Worm (Caenorhabditis elegans) whole organism, young adult: Measurements from ENCODE around the gene him-3.

ENCODE experiments used
- C17E4.6 ChIP-seq: fragments of 200-800 bp; sonication (Bioruptor generic); IDR thresholded peaks from 2 replicates; pipeline ENCODE4 v1.3.6; 2022; ENCODE audit warnings: missing genetic modification reagents, missing genetic modification characterization, missing compliant biosample characterization
- F23B12.7 ChIP-seq: sonication (generic microtip); optimal IDR thresholded peaks from 2 replicates; lab custom pipeline; 2017; ENCODE audit warnings: missing genetic modification characterization, mild to moderate bottlenecking, missing compliant biosample characterization, antibody characterized with exemption, moderate library complexity; ENCODE audit not compliant: insufficient read depth
- F33H1.4 ChIP-seq: fragments of 200-800 bp; sonication (Bioruptor generic); IDR thresholded peaks from 2 replicates; pipeline ENCODE4 v1.3.6; 2022; ENCODE audit warnings: missing genetic modification reagents, missing genetic modification characterization, missing compliant biosample characterization
- F39B2.1 ChIP-seq: fragments of 200-800 bp; sonication (Bioruptor generic); IDR thresholded peaks from 2 replicates; pipeline ENCODE4 v1.3.6; 2022; ENCODE audit warnings: missing genetic modification reagents, missing genetic modification characterization, missing compliant biosample characterization
- F57A8.1 ChIP-seq: fragments of 200-800 bp; sonication (Bioruptor generic); optimal IDR thresholded peaks from 2 replicates; lab custom pipeline; 2018; ENCODE audit warnings: mild to moderate bottlenecking, missing genetic modification characterization, moderate library complexity, missing compliant biosample characterization
- Y53F4B.3 ChIP-seq: fragments of 200-800 bp; sonication (Bioruptor generic); IDR thresholded peaks from 2 replicates; pipeline ENCODE4 v1.3.6; 2022; ENCODE audit warnings: missing genetic modification reagents, missing genetic modification characterization, missing compliant biosample characterization
- Y53G8AR.9 ChIP-seq: fragments of 200-800 bp; sonication (Bioruptor generic); conservative IDR thresholded peaks from 2 replicates; pipeline ENCODE4 v1.3.6; 2022; ENCODE audit warnings: missing genetic modification reagents, missing genetic modification characterization, missing compliant biosample characterization
- Y56A3A.18 ChIP-seq: fragments of 200-800 bp; sonication (Bioruptor generic); IDR thresholded peaks from 2 replicates; pipeline ENCODE4 v1.3.6; 2022; ENCODE audit warnings: missing genetic modification reagents, missing genetic modification characterization, missing compliant biosample characterization
- Y95B8A.8 ChIP-seq: fragments of 200-800 bp; sonication (Bioruptor generic); IDR thresholded peaks from 2 replicates; pipeline ENCODE4 v1.3.6; 2022; ENCODE audit warnings: missing genetic modification reagents, missing genetic modification characterization, missing compliant biosample characterization
- akir-1 ChIP-seq: fragments of 200-800 bp; sonication (Bioruptor generic); optimal IDR thresholded peaks from 2 replicates; lab custom pipeline; 2018; ENCODE audit warnings: mild to moderate bottlenecking, missing genetic modification characterization, moderate library complexity, missing compliant biosample characterization
- ama-1 ChIP-seq, 3 experiments: fragments of 150-350 bp in 1 of 3; sonication (generic microtip) in 2 of 3; optimal IDR thresholded peaks; 2 replicates each; lab custom pipeline; 2014 to 2018; ENCODE audit warnings: missing biosample characterization in 2 of 3, missing genetic modification characterization in 2 of 3, missing genetic modification reagents in 2 of 3
- athp-1 ChIP-seq: sonication (generic microtip); optimal IDR thresholded peaks from 2 replicates; lab custom pipeline; 2017; ENCODE audit warnings: mild to moderate bottlenecking, missing genetic modification characterization, missing compliant biosample characterization
- attf-3 ChIP-seq: fragments of 200-800 bp; sonication (Bioruptor generic); conservative IDR thresholded peaks from 2 replicates; pipeline ENCODE4 v1.3.6; 2022; ENCODE audit warnings: missing genetic modification reagents, missing genetic modification characterization, missing compliant biosample characterization
- cebp-1 ChIP-seq, 2 experiments: fragments of 200-800 bp in 1 of 2; sonication (Bioruptor generic) in 1 of 2; sonication (generic microtip) in 1 of 2; IDR thresholded peaks in 1 of 2; optimal IDR thresholded peaks in 1 of 2; 2 replicates each; pipeline versions ENCODE4 v1.3.6 to Lab custom; 2017 to 2022; ENCODE audit warnings: missing compliant biosample characterization in 2 of 2, missing genetic modification characterization in 2 of 2, mild to moderate bottlenecking in 1 of 2, missing genetic modification reagents in 1 of 2, moderate library complexity in 1 of 2
- cebp-2 ChIP-seq: fragments of 200-800 bp; sonication (Bioruptor generic); IDR thresholded peaks from 2 replicates; pipeline ENCODE4 v1.3.6; 2022; ENCODE audit warnings: missing genetic modification characterization, missing compliant biosample characterization
- ceh-100 ChIP-seq: fragments of 200-800 bp; sonication (Bioruptor generic); IDR thresholded peaks from 2 replicates; pipeline ENCODE4 v1.3.6; 2022; ENCODE audit warnings: missing genetic modification reagents, missing genetic modification characterization, missing compliant biosample characterization
- ceh-40 ChIP-seq: fragments of 200-800 bp; sonication (Bioruptor generic); IDR thresholded peaks from 2 replicates; pipeline ENCODE4 v1.3.6; 2022; ENCODE audit warnings: missing genetic modification characterization, missing compliant biosample characterization
- ceh-58 ChIP-seq: fragments of 200-800 bp; sonication (Bioruptor generic); IDR thresholded peaks from 2 replicates; pipeline ENCODE4 v1.3.6; 2022; ENCODE audit warnings: missing genetic modification characterization, missing compliant biosample characterization
- chd-7 ChIP-seq: sonication (generic microtip); optimal IDR thresholded peaks from 2 replicates; lab custom pipeline; 2016; ENCODE audit warnings: mild to moderate bottlenecking, missing genetic modification characterization, moderate library complexity, missing compliant biosample characterization
- die-1 ChIP-seq: sonication (generic microtip); optimal IDR thresholded peaks from 2 replicates; lab custom pipeline; 2016; ENCODE audit warnings: missing genotype, mild to moderate bottlenecking, missing genetic modification characterization, missing compliant biosample characterization
- efl-1 ChIP-seq: fragments of 150-350 bp; optimal IDR thresholded peaks from 2 replicates; lab custom pipeline; 2014; ENCODE audit warnings: missing biosample characterization, missing genetic modification reagents, missing genetic modification characterization
- egl-18 ChIP-seq: fragments of 200-800 bp; sonication (Bioruptor generic); IDR thresholded peaks from 2 replicates; pipeline ENCODE4 v1.3.6; 2022; ENCODE audit warnings: missing genetic modification reagents, missing genetic modification characterization, missing compliant biosample characterization
- egl-44 ChIP-seq: fragments of 200-800 bp; sonication (Bioruptor generic); IDR thresholded peaks from 2 replicates; pipeline ENCODE4 v1.3.6; 2022; ENCODE audit warnings: missing genetic modification reagents, missing genetic modification characterization, missing compliant biosample characterization
- ekl-4 ChIP-seq: fragments of 200-800 bp; sonication (Bioruptor generic); IDR thresholded peaks from 2 replicates; pipeline ENCODE4 v1.3.6; 2022; ENCODE audit warnings: missing genetic modification reagents, missing genetic modification characterization, missing compliant biosample characterization
- him-1 ChIP-seq: sonication (generic microtip); optimal IDR thresholded peaks from 2 replicates; lab custom pipeline; 2016; ENCODE audit warnings: missing genotype, missing genetic modification reagents, missing genetic modification characterization, missing compliant biosample characterization
- hrde-1 ChIP-seq: sonication (generic microtip); optimal IDR thresholded peaks from 2 replicates; lab custom pipeline; 2016; ENCODE audit warnings: missing genetic modification characterization, mild to moderate bottlenecking, missing compliant biosample characterization, moderate library complexity, missing genotype, missing genetic modification reagents, borderline replicate concordance
- hsf-1 ChIP-seq: fragments of 200-800 bp; sonication (Bioruptor generic); IDR thresholded peaks from 2 replicates; pipeline ENCODE4 v1.3.6; 2022; ENCODE audit warnings: missing genetic modification reagents, missing genetic modification characterization, missing compliant biosample characterization
- lin-26 ChIP-seq: fragments of 200-800 bp; sonication (Bioruptor generic); IDR thresholded peaks from 2 replicates; pipeline ENCODE4 v1.3.6; 2022; ENCODE audit warnings: missing genetic modification reagents, missing genetic modification characterization, missing compliant biosample characterization
- lin-54 ChIP-seq: fragments of 200-800 bp; sonication (Bioruptor generic); optimal IDR thresholded peaks from 2 replicates; lab custom pipeline; 2018; ENCODE audit warnings: mild to moderate bottlenecking, missing genetic modification characterization, missing compliant biosample characterization
- lsl-1 ChIP-seq: fragments of 200-800 bp; sonication (Bioruptor generic); optimal IDR thresholded peaks from 2 replicates; lab custom pipeline; 2018; ENCODE audit warnings: mild to moderate bottlenecking, missing genetic modification characterization, moderate library complexity, missing compliant biosample characterization
- madf-6 ChIP-seq: fragments of 200-800 bp; sonication (Bioruptor generic); IDR thresholded peaks from 2 replicates; pipeline ENCODE4 v1.3.6; 2022; ENCODE audit warnings: missing genetic modification reagents, missing genetic modification characterization, missing compliant biosample characterization
- mxl-1 ChIP-seq: sonication (generic microtip); optimal IDR thresholded peaks from 2 replicates; lab custom pipeline; 2016; ENCODE audit warnings: missing genetic modification characterization, missing compliant biosample characterization
- nhr-120 ChIP-seq: fragments of 200-800 bp; sonication (Bioruptor generic); IDR thresholded peaks from 2 replicates; pipeline ENCODE4 v1.3.6; 2022; ENCODE audit warnings: missing genetic modification characterization, missing compliant biosample characterization
- nhr-27 ChIP-seq: fragments of 200-800 bp; sonication (Bioruptor generic); optimal IDR thresholded peaks from 2 replicates; lab custom pipeline; 2018; ENCODE audit warnings: mild to moderate bottlenecking, missing genetic modification characterization, moderate library complexity, missing compliant biosample characterization
- nhr-80 ChIP-seq: sonication (generic microtip); optimal IDR thresholded peaks from 2 replicates; lab custom pipeline; 2016; ENCODE audit warnings: missing genetic modification characterization, missing compliant biosample characterization
- sdz-38 ChIP-seq: sonication (generic microtip); optimal IDR thresholded peaks from 2 replicates; lab custom pipeline; 2016; ENCODE audit warnings: missing genotype, missing genetic modification characterization, missing compliant biosample characterization
- snpc-1.3 ChIP-seq: sonication (generic microtip); optimal IDR thresholded peaks from 2 replicates; lab custom pipeline; 2017; ENCODE audit warnings: missing genetic modification characterization, mild to moderate bottlenecking, missing compliant biosample characterization, antibody characterized with exemption, moderate library complexity, missing genotype, missing genetic modification reagents; ENCODE audit not compliant: insufficient read depth
- snpc-3.4 ChIP-seq: sonication (generic microtip); optimal IDR thresholded peaks from 2 replicates; lab custom pipeline; 2017; ENCODE audit warnings: missing genetic modification characterization, mild to moderate bottlenecking, missing compliant biosample characterization, antibody characterized with exemption, moderate library complexity, missing genotype, missing genetic modification reagents
- snpc-4 ChIP-seq, 5 experiments: fragments of 150-350 bp in 1 of 5; sonication (generic microtip) in 4 of 5; optimal IDR thresholded peaks; 2 replicates each; lab custom pipeline; 2014 to 2018; ENCODE audit warnings: missing genetic modification characterization in 5 of 5, missing biosample characterization in 3 of 5, antibody characterized with exemption in 2 of 5, mild to moderate bottlenecking in 2 of 5, missing compliant biosample characterization in 2 of 5, missing genotype in 2 of 5, moderate library complexity in 2 of 5, missing genetic modification reagents in 1 of 5
- unc-130 ChIP-seq: sonication (generic microtip); optimal IDR thresholded peaks from 2 replicates; lab custom pipeline; 2016; ENCODE audit warnings: missing genetic modification reagents, missing genetic modification characterization, missing compliant biosample characterization
- xnd-1 ChIP-seq: sonication (generic microtip); optimal IDR thresholded peaks from 2 replicates; lab custom pipeline; 2016; ENCODE audit warnings: missing genotype, missing genetic modification reagents, missing genetic modification characterization, missing compliant biosample characterization
- zfh-2 ChIP-seq: fragments of 200-800 bp; sonication (Bioruptor generic); conservative IDR thresholded peaks from 2 replicates; pipeline ENCODE4 v1.3.6; 2022; ENCODE audit warnings: missing genetic modification reagents, missing genetic modification characterization, missing compliant biosample characterization
- ztf-18 ChIP-seq: sonication (generic microtip); optimal IDR thresholded peaks from 2 replicates; lab custom pipeline; 2016; ENCODE audit warnings: missing genotype, mild to moderate bottlenecking, missing genetic modification characterization, missing compliant biosample characterization

Gene him-3

ce11 chrIV:6974162-6974938 is 3.0 kb upstream of the him-3 start (continued):
- 0 out of 2 replicates have a peak, but pooled peaks have one; percentile 35 for TF ChIP-seq Y95B8A.8 (GFP tag; lab: Robert Waterston, UW)
- peak; percentile 84 for TF ChIP-seq ekl-4
- peak; percentile 44 for TF ChIP-seq F33H1.4 (GFP tag; lab: Robert Waterston, UW)
- TF ChIP-seq Y53F4B.3, result no peak
- peak; percentile 53 for TF ChIP-seq snpc-1.3
- peak; percentile 75; the same call in 1 of the 2 replicates for TF ChIP-seq cebp-2
- peak; percentile 49 for TF ChIP-seq lin-54 (GFP tag; lab: Kevin White, UChicago)
- TF ChIP-seq egl-18, result peak; percentile 78; the same call in 1 of the 2 replicates
- TF ChIP-seq lsl-1 (GFP tag; lab: Kevin White, UChicago), result peak; percentile 42
- TF ChIP-seq ceh-40, result 0 out of 2 replicates have a peak, but pooled peaks have one; percentile 30
- peak; percentile 76 for TF ChIP-seq madf-6 (GFP tag; lab: Robert Waterston, UW)
- 0 out of 2 replicates have a peak, but pooled peaks have one; percentile 5 for TF ChIP-seq nhr-120
- peak; percentile 80 for TF ChIP-seq hsf-1 (GFP tag; lab: Robert Waterston, UW)
- TF ChIP-seq snpc-4 (GFP tag; optimal IDR thresholded peaks at IDR 0.05; lab: Kevin White, UChicago), result peak; percentile 46
- peak in 2 of 4 experiments; percentile 75 to 76 for TF ChIP-seq snpc-4 (tag; optimal IDR thresholded peaks at IDR 0.05; lab: Kevin White, UChicago)
- TF ChIP-seq akir-1 (GFP tag; lab: Kevin White, UChicago), result no peak
- no peak for TF ChIP-seq ama-1 (optimal IDR thresholded peaks at IDR 0.05; lab: Kevin White, UChicago)
- peak; percentile 57 to 95 for TF ChIP-seq ama-1 (GFP tag; optimal IDR thresholded peaks at IDR 0.05; lab: Kevin White, UChicago)
- peak; percentile 64 for TF ChIP-seq hrde-1
- TF ChIP-seq unc-130, result no peak
- no peak for TF ChIP-seq F57A8.1
- TF ChIP-seq Y56A3A.18 (GFP tag; lab: Robert Waterston, UW), result peak; percentile 86; the same call in 1 of the 2 replicates
- peak; percentile 11 for TF ChIP-seq die-1 (tag; lab: Kevin White, UChicago)
- no peak for TF ChIP-seq mxl-1
- TF ChIP-seq lin-26 (GFP tag; lab: Robert Waterston, UW), result peak; percentile 64; the same call in 1 of the 2 replicates
- TF ChIP-seq cebp-1 (GFP tag; IDR thresholded peaks at IDR 0.05; lab: Robert Waterston, UW), result no peak
- TF ChIP-seq cebp-1 (tag; optimal IDR thresholded peaks at IDR 0.05; lab: Kevin White, UChicago), result no peak
- peak; percentile 37 for TF ChIP-seq snpc-3.4
- no peak for TF ChIP-seq F23B12.7 (tag; lab: Kevin White, UChicago)
- no peak for TF ChIP-seq egl-44
- peak; percentile 80 for TF ChIP-seq Y53G8AR.9
- TF ChIP-seq nhr-80 (tag; lab: Kevin White, UChicago), result no peak
- TF ChIP-seq efl-1 (GFP tag; lab: Kevin White, UChicago), result peak; percentile 0
- TF ChIP-seq zfh-2 (GFP tag; lab: Robert Waterston, UW), result no peak
- TF ChIP-seq chd-7 (tag; lab: Kevin White, UChicago), result no peak
- no peak for TF ChIP-seq sdz-38 (tag; lab: Kevin White, UChicago)
- peak; percentile 58; the same call in 1 of the 2 replicates for TF ChIP-seq ceh-100
- no peak for TF ChIP-seq attf-3 (GFP tag; lab: Robert Waterston, UW)
- TF ChIP-seq nhr-27 (tag; lab: Kevin White, UChicago), result no peak
- 0 out of 2 replicates have a peak, but pooled peaks have one; percentile 66 for TF ChIP-seq ceh-58 (GFP tag; lab: Robert Waterston, UW)
- TF ChIP-seq athp-1, result peak; percentile 62
- peak; percentile 38 for TF ChIP-seq him-1 (tag; lab: Kevin White, UChicago)
- no peak for TF ChIP-seq xnd-1 (tag; lab: Kevin White, UChicago)
- no peak for TF ChIP-seq C17E4.6 (GFP tag; lab: Robert Waterston, UW)
- peak; percentile 15 for TF ChIP-seq ztf-18
- peak; percentile 67; the same call in 1 of the 2 replicates for TF ChIP-seq F39B2.1
